1 fruit fly cellular context compared by ENCODE assay signal in the genomic region with DNA sequence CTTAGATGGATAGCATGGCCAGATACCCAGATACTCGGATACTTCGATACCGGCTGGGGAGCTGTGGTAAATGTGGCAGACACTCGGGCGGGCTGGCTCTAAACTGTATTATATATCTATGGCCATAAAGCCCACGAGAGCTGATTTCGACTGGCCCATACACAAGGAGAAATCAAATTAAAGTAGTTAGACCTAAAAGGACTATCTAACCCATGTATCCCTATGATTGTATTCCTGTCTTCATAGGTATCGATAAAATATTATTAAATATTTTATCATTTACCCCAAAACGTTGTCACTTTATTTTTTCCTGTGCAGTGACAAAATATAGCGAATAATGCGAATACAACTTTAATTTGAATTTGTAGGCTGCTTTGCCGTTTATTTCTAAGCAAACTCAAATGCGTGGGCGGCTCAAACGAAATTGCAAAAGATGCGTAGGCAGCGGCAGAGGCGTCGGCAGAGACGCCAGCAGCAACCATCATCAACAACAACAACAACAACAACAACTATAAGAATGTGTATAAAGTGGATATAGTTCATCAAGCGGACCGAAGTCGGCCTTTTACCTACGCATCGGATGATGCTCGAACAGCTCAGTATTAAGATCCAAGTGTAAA.
TF ChIP-seq lines count a peak whose summit lies in the region.

No protein-coding gene starts in this region.

TF ChIP-seq in whole organism, embryonic, 481 proteins besides CTCF, POLR2A, EP300 and RAD21 (continued from another document and continues in another):
- TF ChIP-seq jigr1 (GFP tag; IDR thresholded peaks at IDR 0.05; lab: Robert Waterston, UW) (0 out of 3 replicates have a peak, but pooled peaks have one; percentile 20), CG18619 (GFP tag; optimal IDR thresholded peaks at IDR 0.05; lab: Kevin White, UChicago) (no peak), Dad (GFP tag; optimal IDR thresholded peaks at IDR 0.05; lab: Kevin White, UChicago) (no peak), CG17829 (tag; optimal IDR thresholded peaks at IDR 0.05; lab: Kevin White, UChicago) (no peak), CG10543 (GFP tag; optimal IDR thresholded peaks at IDR 0.05; lab: Kevin White, UChicago) (no peak), exex (tag; optimal IDR thresholded peaks at IDR 0.05; lab: Kevin White, UChicago) (no peak), Mrtf (GFP tag; IDR thresholded peaks at IDR 0.05; lab: Robert Waterston, UW) (no peak), chm (GFP tag; IDR thresholded peaks at IDR 0.05; lab: Robert Waterston, UW) (no peak), CG9932 (GFP tag; IDR thresholded peaks at IDR 0.05; lab: Robert Waterston, UW) (peak; percentile 78), Dfd (GFP tag; optimal IDR thresholded peaks at IDR 0.05; lab: Kevin White, UChicago) (no peak), CG10979 (tag; optimal IDR thresholded peaks at IDR 0.05; lab: Kevin White, UChicago) (no peak), Eip74EF (GFP tag; optimal IDR thresholded peaks at IDR 0.05; lab: Kevin White, UChicago) (no peak), salm (tag; optimal IDR thresholded peaks at IDR 0.05; lab: Kevin White, UChicago) (no peak), Neu2 (GFP tag; optimal IDR thresholded peaks at IDR 0.05; lab: Kevin White, UChicago; ENCODE audit: borderline replicate concordance) (no peak), sqz (GFP tag; optimal IDR thresholded peaks at IDR 0.05; lab: Kevin White, UChicago) (no peak), Dbx (GFP tag; IDR thresholded peaks at IDR 0.05; lab: Robert Waterston, UW) (peak; percentile 80), CG31224 (GFP tag; IDR thresholded peaks at IDR 0.05; lab: Robert Waterston, UW) (peak; percentile 39; the same call in 1 of the 2 replicates), kah (GFP tag; optimal IDR thresholded peaks at IDR 0.05; lab: Kevin White, UChicago) (no peak), Aef1 (GFP tag; IDR thresholded peaks at IDR 0.05; lab: Robert Waterston, UW) (peak; percentile 50), chinmo (GFP tag; IDR thresholded peaks at IDR 0.05; lab: Robert Waterston, UW; ENCODE audit: partially characterized antibody) (no peak), p53 (GFP tag; optimal IDR thresholded peaks at IDR 0.05; lab: Kevin White, UChicago) (no peak), Xbp1 (GFP tag; optimal IDR thresholded peaks at IDR 0.05; lab: Kevin White, UChicago) (peak; percentile 49), CG8924 (tag; optimal IDR thresholded peaks at IDR 0.05; lab: Kevin White, UChicago) (no peak), Usf (GFP tag; optimal IDR thresholded peaks at IDR 0.05; lab: Kevin White, UChicago) (no peak), ham (GFP tag; IDR thresholded peaks at IDR 0.05; lab: Robert Waterston, UW) (no peak), CG7556 (GFP tag; optimal IDR thresholded peaks at IDR 0.05; lab: Kevin White, UChicago) (no peak), seq (GFP tag; IDR thresholded peaks at IDR 0.05; lab: Robert Waterston, UW) (peak; percentile 23; the same call in 1 of the 2 replicates), CG6813 (GFP tag; optimal IDR thresholded peaks at IDR 0.05; lab: Kevin White, UChicago) (no peak), CG8765 (GFP tag; IDR thresholded peaks at IDR 0.05; lab: Robert Waterston, UW) (peak; percentile 39), Nf-YB (GFP tag; optimal IDR thresholded peaks at IDR 0.05; lab: Kevin White, UChicago) (no peak), CG4730 (GFP tag; IDR thresholded peaks at IDR 0.05; lab: Robert Waterston, UW) (no peak), CG13775 (GFP tag; optimal IDR thresholded peaks at IDR 0.05; lab: Kevin White, UChicago) (no peak), sens (GFP tag; lab: Kevin White, UChicago) (peak; percentile 27), Poxn (GFP tag; IDR thresholded peaks at IDR 0.05; lab: Robert Waterston, UW) (0 out of 2 replicates have a peak, but pooled peaks have one; percentile 10), CG31365 (tag; optimal IDR thresholded peaks at IDR 0.05; lab: Kevin White, UChicago) (peak; percentile 4), CG4707 (GFP tag; optimal IDR thresholded peaks at IDR 0.05; lab: Kevin White, UChicago) (no peak), Ptx1 (GFP tag; IDR thresholded peaks at IDR 0.05; lab: Robert Waterston, UW) (peak; percentile 65), bcd (GFP tag; optimal IDR thresholded peaks at IDR 0.05; lab: Kevin White, UChicago) (no peak), lilli (GFP tag; optimal IDR thresholded peaks at IDR 0.05; lab: Kevin White, UChicago) (peak; percentile 15), CG3838 (GFP tag; optimal IDR thresholded peaks at IDR 0.05; lab: Kevin White, UChicago) (no peak), CG10274 (GFP tag; optimal IDR thresholded peaks at IDR 0.05; lab: Kevin White, UChicago) (no peak), tio (GFP tag; optimal IDR thresholded peaks at IDR 0.05; lab: Kevin White, UChicago) (no peak), CG13296 (GFP tag; optimal IDR thresholded peaks at IDR 0.05; lab: Kevin White, UChicago) (peak; percentile 27), grau (tag; optimal IDR thresholded peaks at IDR 0.05; lab: Kevin White, UChicago) (peak; percentile 44), Max (GFP tag; optimal IDR thresholded peaks at IDR 0.05; lab: Kevin White, UChicago) (no peak), Fer3 (tag; optimal IDR thresholded peaks at IDR 0.05; lab: Kevin White, UChicago) (peak; percentile 63), sens-2 (GFP tag; IDR thresholded peaks at IDR 0.05; lab: Robert Waterston, UW) (no peak), H2.0 (GFP tag; IDR thresholded peaks at IDR 0.05; lab: Robert Waterston, UW) (peak; percentile 72), H15 (GFP tag; IDR thresholded peaks at IDR 0.05; lab: Robert Waterston, UW) (peak; percentile 51; the same call in 1 of the 3 replicates), CG18599 (GFP tag; optimal IDR thresholded peaks at IDR 0.05; lab: Kevin White, UChicago) (no peak), CG6854 (GFP tag; optimal IDR thresholded peaks at IDR 0.05; lab: Kevin White, UChicago) (no peak), zfh1 (GFP tag; IDR thresholded peaks at IDR 0.05; lab: Robert Waterston, UW) (peak; percentile 64; the same call in 2 of the 3 replicates), pum (GFP tag; optimal IDR thresholded peaks at IDR 0.05; lab: Kevin White, UChicago) (no peak), gem (tag; optimal IDR thresholded peaks at IDR 0.05; lab: Kevin White, UChicago) (peak; percentile 57), nerfin-1 (tag; optimal IDR thresholded peaks at IDR 0.05; lab: Kevin White, UChicago) (no peak), Rx (GFP tag; IDR thresholded peaks at IDR 0.05; lab: Robert Waterston, UW) (peak; percentile 49; the same call in 1 of the 2 replicates), sna (GFP tag; IDR thresholded peaks at IDR 0.05; lab: Robert Waterston, UW; ENCODE audit: partially characterized antibody) (no peak), CG16813 (GFP tag; IDR thresholded peaks at IDR 0.05; lab: Robert Waterston, UW; ENCODE audit: partially characterized antibody) (no peak), en (GFP tag; optimal IDR thresholded peaks at IDR 0.05; lab: Kevin White, UChicago) (no peak), Optix (GFP tag; IDR thresholded peaks at IDR 0.05; lab: Robert Waterston, UW) (no peak), pros (GFP tag; optimal IDR thresholded peaks at IDR 0.05; lab: Kevin White, UChicago) (no peak), mirr (GFP tag; optimal IDR thresholded peaks at IDR 0.05; lab: Kevin White, UChicago) (no peak), slou (GFP tag; optimal IDR thresholded peaks at IDR 0.05; lab: Kevin White, UChicago) (no peak), Jarid2 (GFP tag; optimal IDR thresholded peaks at IDR 0.05; lab: Kevin White, UChicago) (peak; percentile 12), CG1792 (GFP tag; optimal IDR thresholded peaks at IDR 0.05; lab: Kevin White, UChicago) (no peak), CG17385 (GFP tag; optimal IDR thresholded peaks at IDR 0.05; lab: Kevin White, UChicago) (peak; percentile 26), bsh (GFP tag; optimal IDR thresholded peaks at IDR 0.05; lab: Kevin White, UChicago) (peak in 1 of 2 experiments; percentile 48), bowl (GFP tag; IDR thresholded peaks at IDR 0.05; lab: Robert Waterston, UW) (no peak), pzg (GFP tag; optimal IDR thresholded peaks at IDR 0.05; lab: Kevin White, UChicago) (no peak), ERR (GFP tag; optimal IDR thresholded peaks at IDR 0.05; lab: Kevin White, UChicago) (no peak), CG3281 (GFP tag; optimal IDR thresholded peaks at IDR 0.05; lab: Kevin White, UChicago) (peak; percentile 44), CG11247 (GFP tag; IDR thresholded peaks at IDR 0.05; lab: Robert Waterston, UW) (peak; percentile 49; the same call in 1 of the 2 replicates), her (GFP tag; optimal IDR thresholded peaks at IDR 0.05; lab: Kevin White, UChicago) (no peak), gsb-n (tag; optimal IDR thresholded peaks at IDR 0.05; lab: Kevin White, UChicago) (no peak), Dip2 (GFP tag; IDR thresholded peaks at IDR 0.05; lab: Robert Waterston, UW) (no peak), esg (GFP tag; conservative IDR thresholded peaks at IDR 0.05; lab: Robert Waterston, UW) (peak; percentile 63), Blimp-1 (GFP tag; optimal IDR thresholded peaks at IDR 0.05; lab: Kevin White, UChicago) (peak; percentile 17), pb (GFP tag; optimal IDR thresholded peaks at IDR 0.05; lab: Kevin White, UChicago) (no peak), CG15601 (tag; optimal IDR thresholded peaks at IDR 0.05; lab: Kevin White, UChicago) (no peak), CG18764 (GFP tag; optimal IDR thresholded peaks at IDR 0.05; lab: Kevin White, UChicago) (no peak), kay (GFP tag; optimal IDR thresholded peaks at IDR 0.05; lab: Kevin White, UChicago) (no peak), sob (GFP tag; IDR thresholded peaks at IDR 0.05; lab: Robert Waterston, UW) (peak; percentile 59; the same call in 1 of the 2 replicates), B-H2 (GFP tag; optimal IDR thresholded peaks at IDR 0.05; lab: Kevin White, UChicago) (no peak), CG12744 (GFP tag; optimal IDR thresholded peaks at IDR 0.05; lab: Kevin White, UChicago) (no peak), Gug (GFP tag; IDR thresholded peaks at IDR 0.05; lab: Robert Waterston, UW) (0 out of 4 replicates have a peak, but pooled peaks have one; percentile 23), cas (GFP tag; IDR thresholded peaks at IDR 0.05; lab: Robert Waterston, UW) (peak; percentile 43; the same call in 1 of the 2 replicates), CG17612 (GFP tag; IDR thresholded peaks at IDR 0.05; lab: Robert Waterston, UW) (0 out of 2 replicates have a peak, but pooled peaks have one; percentile 41), HLH54F (GFP tag; optimal IDR thresholded peaks at IDR 0.05; lab: Kevin White, UChicago) (no peak), tx (GFP tag; optimal IDR thresholded peaks at IDR 0.05; lab: Kevin White, UChicago) (no peak), abd-A (tag; optimal IDR thresholded peaks at IDR 0.05; lab: Kevin White, UChicago) (no peak), trem (tag; optimal IDR thresholded peaks at IDR 0.05; lab: Kevin White, UChicago) (no peak), Ets65A (GFP tag; lab: Kevin White, UChicago) (no peak), Kr (GFP tag; optimal IDR thresholded peaks at IDR 0.05; lab: Kevin White, UChicago) (no peak), sd (tag; optimal IDR thresholded peaks at IDR 0.05; lab: Kevin White, UChicago) (no peak), Mes4 (GFP tag; optimal IDR thresholded peaks at IDR 0.05; lab: Kevin White, UChicago) (no peak), CG3065 (GFP tag; optimal IDR thresholded peaks at IDR 0.05; lab: Kevin White, UChicago) (no peak), pita (GFP tag; optimal IDR thresholded peaks at IDR 0.05; lab: Kevin White, UChicago) (no peak), CG18262 (tag; optimal IDR thresholded peaks at IDR 0.05; lab: Kevin White, UChicago) (no peak), Med (GFP tag; lab: Kevin White, UChicago) (peak; percentile 78), CG2116 (GFP tag; optimal IDR thresholded peaks at IDR 0.05; lab: Kevin White, UChicago) (no peak), Ssrp (tag; optimal IDR thresholded peaks at IDR 0.05; lab: Kevin White, UChicago) (no peak), CG1529 (GFP tag; optimal IDR thresholded peaks at IDR 0.05; lab: Kevin White, UChicago) (no peak), BtbVII (GFP tag; optimal IDR thresholded peaks at IDR 0.05; lab: Kevin White, UChicago) (no peak), CG14710 (tag; optimal IDR thresholded peaks at IDR 0.05; lab: Kevin White, UChicago) (no peak), fd96Cb (tag; optimal IDR thresholded peaks at IDR 0.05; lab: Kevin White, UChicago) (peak; percentile 25), ttk (GFP tag; IDR thresholded peaks at IDR 0.05; lab: Robert Waterston, UW) (0 out of 2 replicates have a peak, but pooled peaks have one; percentile 29), CG6683 (GFP tag; optimal IDR thresholded peaks at IDR 0.05; lab: Kevin White, UChicago) (no peak), gfzf (GFP tag; optimal IDR thresholded peaks at IDR 0.05; lab: Kevin White, UChicago) (no peak), ftz-f1 (GFP tag; optimal IDR thresholded peaks at IDR 0.05; lab: Kevin White, UChicago) (no peak), wor (GFP tag; IDR thresholded peaks at IDR 0.05; lab: Robert Waterston, UW) (peak; percentile 13; the same call in 1 of the 2 replicates), gcm (GFP tag; optimal IDR thresholded peaks at IDR 0.05; lab: Kevin White, UChicago) (no peak), CG16863 (GFP tag; optimal IDR thresholded peaks at IDR 0.05; lab: Kevin White, UChicago) (no peak), CG1602 (GFP tag; optimal IDR thresholded peaks at IDR 0.05; lab: Kevin White, UChicago) (peak; percentile 12), twi (tag; optimal IDR thresholded peaks at IDR 0.05; lab: Kevin White, UChicago) (no peak), disco-r (GFP tag; optimal IDR thresholded peaks at IDR 0.05; lab: Kevin White, UChicago) (no peak), hth (optimal IDR thresholded peaks at IDR 0.05; lab: Kevin White, UChicago) (no peak), CG7963 (GFP tag; IDR thresholded peaks at IDR 0.05; lab: Robert Waterston, UW; ENCODE audit: partially characterized antibody) (no peak), CG30431 (GFP tag; optimal IDR thresholded peaks at IDR 0.05; lab: Kevin White, UChicago) (no peak), Ravus (GFP tag; IDR thresholded peaks at IDR 0.05; lab: Robert Waterston, UW) (no peak), CG12104 (GFP tag; optimal IDR thresholded peaks at IDR 0.05; lab: Kevin White, UChicago) (no peak), Antp (GFP tag; optimal IDR thresholded peaks at IDR 0.05; lab: Kevin White, UChicago) (no peak), CG12942 (GFP tag; optimal IDR thresholded peaks at IDR 0.05; lab: Kevin White, UChicago) (no peak), TFAM (GFP tag; optimal IDR thresholded peaks at IDR 0.05; lab: Kevin White, UChicago) (no peak), ab (GFP tag; optimal IDR thresholded peaks at IDR 0.05; lab: Kevin White, UChicago) (no peak), tll (GFP tag; optimal IDR thresholded peaks at IDR 0.05; lab: Kevin White, UChicago) (no peak), Sry-δ (GFP tag; optimal IDR thresholded peaks at IDR 0.05; lab: Kevin White, UChicago) (no peak), pnt (GFP tag; optimal IDR thresholded peaks at IDR 0.05; lab: Kevin White, UChicago) (no peak), CG12391 (tag; optimal IDR thresholded peaks at IDR 0.05; lab: Kevin White, UChicago) (no peak)
